Worm (Caenorhabditis elegans): ENCODE results near the gene Y54F10BM.6.

ce11 chrIII:2233399-2233798 lies 29.6 kb upstream of the Y54F10BM.6 start:
- no peak for TF ChIP-seq unc-39 (tag; optimal IDR thresholded peaks at IDR 0.05)
- TF ChIP-seq unc-62 (GFP tag; optimal IDR thresholded peaks at IDR 0.05), result no peak
- no peak for TF ChIP-seq nhr-76 (tag; optimal IDR thresholded peaks at IDR 0.05)
- TF ChIP-seq cnd-1 (tag; optimal IDR thresholded peaks at IDR 0.05), result no peak
- TF ChIP-seq ces-1 (GFP tag; optimal IDR thresholded peaks at IDR 0.05), result no peak

All from whole organism, mixed stage, embryonic.